Worm (Caenorhabditis elegans): Measurements from ENCODE around the gene srx-34.

DNA sequence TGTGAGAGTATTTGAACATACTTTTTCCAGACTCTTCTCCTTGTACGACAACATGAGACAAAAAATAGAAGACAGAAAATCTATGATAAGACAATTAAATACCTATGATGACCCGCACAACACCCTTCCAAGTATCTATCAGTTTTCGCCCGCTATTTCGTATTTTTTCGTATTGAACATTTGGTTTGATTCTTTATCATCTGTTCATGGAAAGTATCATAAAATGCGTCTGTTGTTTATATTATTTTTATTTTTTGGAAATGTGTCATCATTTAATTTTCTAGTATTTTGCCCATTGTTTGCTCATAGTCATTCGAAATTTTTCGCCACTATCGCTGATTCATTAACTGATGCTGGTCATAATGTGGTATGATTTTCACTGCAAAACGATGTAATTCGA is 37.0 kb upstream of the srx-34 start, which contains the start of gene ugt-39:
- TF ChIP-seq zip-2 (tag; optimal IDR thresholded peaks at IDR 0.05) (no peak), ceh-82 (tag; optimal IDR thresholded peaks at IDR 0.05) (no peak), mdl-1 (tag; optimal IDR thresholded peaks at IDR 0.05) (no peak), egl-27 (tag; optimal IDR thresholded peaks at IDR 0.05) (no peak), daf-16 (GFP tag; optimal IDR thresholded peaks at IDR 0.05) (no peak), daf-16 (tag; optimal IDR thresholded peaks at IDR 0.05) (peak; percentile 91), fkh-10 (GFP tag; optimal IDR thresholded peaks at IDR 0.05) (no peak), dpl-1 (GFP tag; optimal IDR thresholded peaks at IDR 0.05) (no peak), zfp-2 (tag; optimal IDR thresholded peaks at IDR 0.05) (no peak), php-3 (GFP tag; IDR thresholded peaks at IDR 0.05) (0 out of 2 replicates have a peak, but pooled peaks have one; percentile 47), egl-43 (GFP tag; IDR thresholded peaks at IDR 0.05) (no peak), nhr-25 (tag; optimal IDR thresholded peaks at IDR 0.05; ENCODE audit: borderline replicate concordance, insufficient read depth) (no peak), lir-3 (tag; optimal IDR thresholded peaks at IDR 0.05) (no peak), nhr-76 (tag; optimal IDR thresholded peaks at IDR 0.05) (no peak)

Measured in whole organism, L4 larva.